Worm (Caenorhabditis elegans) whole organism, L4 larva: ENCODE results near the gene C03A3.9.
A peak's percentile ranks its signal among the peaks of the same experiment; 100 is the strongest.

Experiments
- D1046.2 ChIP-seq: fragments of 200-800 bp; sonication (Bioruptor generic); IDR thresholded peaks from 2 replicates; pipeline ENCODE4 v1.3.6; 2022; ENCODE audit warnings: missing genetic modification characterization, missing compliant biosample characterization
- F49E8.2 ChIP-seq: sonication (generic microtip); optimal IDR thresholded peaks from 2 replicates; lab custom pipeline; 2016; ENCODE audit warnings: missing compliant biosample characterization, mild to moderate bottlenecking, missing genetic modification characterization, borderline replicate concordance
- ZK337.2 ChIP-seq: fragments of 200-800 bp; sonication (Bioruptor generic); IDR thresholded peaks from 2 replicates; pipeline ENCODE4 v1.3.6; 2022; ENCODE audit warnings: missing genetic modification reagents, missing genetic modification characterization, missing compliant biosample characterization
- ZK546.5 ChIP-seq, 2 experiments: sonication (generic microtip); optimal IDR thresholded peaks; 2 replicates each; lab custom pipeline; 2017; ENCODE audit warnings: missing biosample characterization in 2 of 2, missing genetic modification characterization in 2 of 2
- aha-1 ChIP-seq: fragments of 150-350 bp; peaks from one replicate; lab custom pipeline; 2014; ENCODE audit warnings: missing biosample characterization, missing genetic modification characterization
- aly-2 ChIP-seq: sonication (generic microtip); optimal IDR thresholded peaks from 2 replicates; lab custom pipeline; 2018; ENCODE audit warnings: missing biosample characterization, missing genetic modification characterization
- ceh-20 ChIP-seq: fragments of 200-800 bp; sonication (Bioruptor generic); IDR thresholded peaks from 2 replicates; pipeline ENCODE4 v1.3.6; 2022; ENCODE audit warnings: missing genetic modification reagents, missing genetic modification characterization, missing compliant biosample characterization
- ceh-44 ChIP-seq: fragments of 200-800 bp; sonication (Bioruptor generic); IDR thresholded peaks from 2 replicates; pipeline ENCODE4 v1.3.6; 2022; ENCODE audit warnings: missing genetic modification reagents, missing genetic modification characterization, missing compliant biosample characterization
- ceh-62 ChIP-seq: sonication (generic microtip); optimal IDR thresholded peaks from 2 replicates; lab custom pipeline; 2017; ENCODE audit warnings: missing biosample characterization, missing genetic modification characterization
- cey-2 ChIP-seq: sonication (generic microtip); optimal IDR thresholded peaks from 3 replicates; lab custom pipeline; 2017; ENCODE audit warnings: missing genetic modification characterization, mild to moderate bottlenecking, missing compliant biosample characterization, antibody characterized with exemption, borderline replicate concordance; ENCODE audit not compliant: insufficient read depth
- daf-12 ChIP-seq: fragments of 150-350 bp; optimal IDR thresholded peaks from 2 replicates; lab custom pipeline; 2014; ENCODE audit warnings: missing biosample characterization, missing genetic modification reagents, missing genetic modification characterization
- dpl-1 ChIP-seq: fragments of 150-350 bp; optimal IDR thresholded peaks from 2 replicates; lab custom pipeline; 2014; ENCODE audit warnings: missing biosample characterization, missing genetic modification reagents, missing genetic modification characterization
- duxl-1 ChIP-seq: sonication (generic microtip); optimal IDR thresholded peaks from 2 replicates; lab custom pipeline; 2016; ENCODE audit warnings: mild to moderate bottlenecking, missing genetic modification characterization, moderate library complexity, missing compliant biosample characterization; ENCODE audit not compliant: poor library complexity
- dve-1 ChIP-seq: sonication (generic microtip); optimal IDR thresholded peaks from 2 replicates; lab custom pipeline; 2017; ENCODE audit warnings: antibody characterized with exemption, mild to moderate bottlenecking, missing genetic modification characterization, missing compliant biosample characterization; ENCODE audit not compliant: insufficient read depth
- gei-8 ChIP-seq: fragments of 200-800 bp; sonication (Bioruptor generic); optimal IDR thresholded peaks from 2 replicates; lab custom pipeline; 2018; ENCODE audit warnings: mild to moderate bottlenecking, missing genetic modification characterization, missing compliant biosample characterization
- hlh-11 ChIP-seq: fragments of 200-800 bp; sonication (Bioruptor generic); optimal IDR thresholded peaks from 2 replicates; lab custom pipeline; 2018; ENCODE audit warnings: mild to moderate bottlenecking, missing genetic modification characterization, missing compliant biosample characterization
- hlh-30 ChIP-seq: sonication (generic microtip); optimal IDR thresholded peaks from 2 replicates; lab custom pipeline; 2017; ENCODE audit warnings: antibody characterized with exemption, mild to moderate bottlenecking, missing genetic modification characterization, missing compliant biosample characterization; ENCODE audit not compliant: insufficient read depth
- hmg-1.1 ChIP-seq: fragments of 200-800 bp; sonication (Bioruptor generic); IDR thresholded peaks from 2 replicates; pipeline ENCODE4 v1.3.6; 2022; ENCODE audit warnings: missing genetic modification reagents, missing genetic modification characterization, missing compliant biosample characterization
- lin-1 ChIP-seq: fragments of 200-800 bp; sonication (Bioruptor generic); IDR thresholded peaks from 2 replicates; pipeline ENCODE4 v1.3.6; 2022; ENCODE audit warnings: missing genetic modification reagents, missing genetic modification characterization, missing compliant biosample characterization
- lin-15B ChIP-seq: fragments of 150-350 bp; sonication (generic microtip); optimal IDR thresholded peaks from 3 replicates; lab custom pipeline; 2014; ENCODE audit warnings: missing biosample characterization, missing genetic modification characterization
- lir-3 ChIP-seq: sonication (generic microtip); optimal IDR thresholded peaks from 2 replicates; lab custom pipeline; 2016; ENCODE audit warnings: mild to moderate bottlenecking, missing genetic modification characterization, missing compliant biosample characterization
- lsy-2 ChIP-seq, 2 experiments: fragments of 150-350 bp in 1 of 2; sonication (generic microtip) in 1 of 2; optimal IDR thresholded peaks; 2 replicates each; lab custom pipeline; 2014 to 2017; ENCODE audit warnings: missing biosample characterization in 2 of 2, missing genetic modification characterization in 2 of 2
- madf-9 ChIP-seq: fragments of 200-800 bp; sonication (Bioruptor generic); conservative IDR thresholded peaks from 2 replicates; pipeline ENCODE4 v1.3.6; 2022; ENCODE audit warnings: missing genetic modification reagents, missing genetic modification characterization, missing compliant biosample characterization
- mep-1 ChIP-seq: fragments of 150-350 bp; sonication (generic microtip); optimal IDR thresholded peaks from 3 replicates; lab custom pipeline; 2014; ENCODE audit warnings: missing biosample characterization, missing genetic modification characterization
- mxl-2 ChIP-seq: fragments of 200-800 bp; sonication (Bioruptor generic); conservative IDR thresholded peaks from 2 replicates; pipeline ENCODE4 v1.3.6; 2022; ENCODE audit warnings: missing genetic modification reagents, missing genetic modification characterization, missing compliant biosample characterization
- mxl-3 ChIP-seq: fragments of 200-800 bp; sonication (Bioruptor generic); optimal IDR thresholded peaks from 2 replicates; lab custom pipeline; 2018; ENCODE audit warnings: mild to moderate bottlenecking, missing genetic modification characterization, missing compliant biosample characterization
- nhr-11 ChIP-seq: fragments of 150-350 bp; optimal IDR thresholded peaks from 2 replicates; lab custom pipeline; 2014; ENCODE audit warnings: missing biosample characterization, missing genetic modification characterization
- nhr-111 ChIP-seq: fragments of 200-800 bp; sonication (Bioruptor generic); optimal IDR thresholded peaks from 2 replicates; lab custom pipeline; 2018; ENCODE audit warnings: mild to moderate bottlenecking, missing genetic modification characterization, missing compliant biosample characterization
- nhr-25 ChIP-seq: sonication (generic microtip); optimal IDR thresholded peaks from 2 replicates; lab custom pipeline; 2017; ENCODE audit warnings: missing genetic modification characterization, mild to moderate bottlenecking, missing compliant biosample characterization, antibody characterized with exemption, moderate library complexity, borderline replicate concordance; ENCODE audit not compliant: insufficient read depth
- nhr-28 ChIP-seq: fragments of 150-350 bp; optimal IDR thresholded peaks from 2 replicates; lab custom pipeline; 2014; ENCODE audit warnings: missing biosample characterization, missing genetic modification characterization
- nhr-48 ChIP-seq: sonication (generic microtip); optimal IDR thresholded peaks from 2 replicates; lab custom pipeline; 2016; ENCODE audit warnings: mild to moderate bottlenecking, missing genetic modification characterization, missing compliant biosample characterization
- nhr-6 ChIP-seq: fragments of 150-350 bp; optimal IDR thresholded peaks from 2 replicates; lab custom pipeline; 2014; ENCODE audit warnings: missing biosample characterization, missing genetic modification characterization
- nhr-76 ChIP-seq: fragments of 150-350 bp; optimal IDR thresholded peaks from 2 replicates; lab custom pipeline; 2014; ENCODE audit warnings: missing biosample characterization, missing genetic modification characterization
- php-3 ChIP-seq: fragments of 200-800 bp; sonication (Bioruptor generic); IDR thresholded peaks from 2 replicates; pipeline ENCODE4 v1.3.6; 2022; ENCODE audit warnings: missing genetic modification reagents, missing genetic modification characterization, missing compliant biosample characterization
- rbr-2 ChIP-seq: sonication (generic microtip); optimal IDR thresholded peaks from 2 replicates; lab custom pipeline; 2016; ENCODE audit warnings: missing genotype, missing genetic modification characterization, missing compliant biosample characterization
- saeg-2 ChIP-seq: fragments of 200-800 bp; sonication (Bioruptor generic); IDR thresholded peaks from 2 replicates; pipeline ENCODE4 v1.3.6; 2022; ENCODE audit warnings: missing genetic modification reagents, missing genetic modification characterization, missing compliant biosample characterization
- sdz-12 ChIP-seq: fragments of 200-800 bp; sonication (Bioruptor generic); optimal IDR thresholded peaks from 2 replicates; lab custom pipeline; 2018; ENCODE audit warnings: mild to moderate bottlenecking, missing genetic modification characterization, missing compliant biosample characterization
- set-16 ChIP-seq: fragments of 200-800 bp; sonication (Bioruptor generic); IDR thresholded peaks from 2 replicates; pipeline ENCODE4 v1.3.6; 2022; ENCODE audit warnings: missing genetic modification reagents, missing genetic modification characterization, missing compliant biosample characterization
- skn-1 ChIP-seq: fragments of 150-350 bp; optimal IDR thresholded peaks from 2 replicates; lab custom pipeline; 2014; ENCODE audit warnings: missing biosample characterization, missing genetic modification characterization
- snpc-1.2 ChIP-seq: fragments of 200-800 bp; sonication (Bioruptor generic); IDR thresholded peaks from 2 replicates; pipeline ENCODE4 v1.3.6; 2022; ENCODE audit warnings: missing genetic modification reagents, missing genetic modification characterization, missing compliant biosample characterization
- tra-1 ChIP-seq: fragments of 200-800 bp; sonication (Bioruptor generic); IDR thresholded peaks from 2 replicates; pipeline ENCODE4 v1.3.6; 2022; ENCODE audit warnings: missing genetic modification reagents, missing genetic modification characterization, missing compliant biosample characterization
- unc-130 ChIP-seq: sonication (generic microtip); optimal IDR thresholded peaks from 2 replicates; lab custom pipeline; 2016; ENCODE audit warnings: missing genetic modification reagents, missing genetic modification characterization, missing compliant biosample characterization
- zag-1 ChIP-seq: fragments of 150-350 bp; optimal IDR thresholded peaks from 2 replicates; lab custom pipeline; 2014; ENCODE audit warnings: missing biosample characterization, missing genetic modification characterization
- zip-11 ChIP-seq: fragments of 200-800 bp; sonication (Bioruptor generic); IDR thresholded peaks from 2 replicates; pipeline ENCODE4 v1.3.6; 2022; ENCODE audit warnings: missing genetic modification characterization, missing compliant biosample characterization

The C03A3.9 gene

DNA sequence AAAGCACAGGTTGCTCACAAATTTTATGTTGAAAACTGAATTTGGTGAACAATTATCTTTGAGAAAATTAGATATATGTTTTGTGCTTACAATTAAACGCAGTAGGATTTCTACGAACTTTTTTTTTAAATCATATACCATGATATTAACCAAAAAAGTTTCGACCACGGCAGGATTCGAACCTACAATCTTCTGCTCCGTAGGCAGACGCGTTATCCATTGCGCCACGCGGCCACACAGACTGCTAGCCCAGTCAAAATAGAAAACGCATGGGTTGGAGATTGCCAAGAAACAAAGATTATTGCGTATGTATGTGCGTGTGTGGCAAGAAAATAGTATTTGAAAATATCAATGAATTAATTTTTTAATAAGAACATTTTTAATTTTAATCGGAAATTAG, 14.4 kb upstream of the C03A3.9 start (continued):
- peak; percentile 86 for TF ChIP-seq snpc-1.2 (GFP tag; lab: Robert Waterston, UW)
- TF ChIP-seq nhr-28 (tag; lab: Kevin White, UChicago), result peak; percentile 25
- TF ChIP-seq nhr-48, result peak; percentile 48
- TF ChIP-seq daf-12, result no peak
- peak; percentile 52 for TF ChIP-seq lir-3 (tag; lab: Kevin White, UChicago)
- peak; percentile 65 for TF ChIP-seq gei-8 (GFP tag; lab: Kevin White, UChicago)
- TF ChIP-seq nhr-111 (GFP tag; lab: Kevin White, UChicago), result peak; percentile 59
- TF ChIP-seq ceh-44 (GFP tag; lab: Robert Waterston, UW), result peak; percentile 33; the same call in 1 of the 2 replicates
- TF ChIP-seq zip-11 (GFP tag; lab: Robert Waterston, UW), result no peak
- TF ChIP-seq skn-1, result no peak
- TF ChIP-seq D1046.2, result no peak
- peak; percentile 70 for TF ChIP-seq unc-130 (GFP tag; lab: Kevin White, UChicago)
- no peak for TF ChIP-seq zag-1 (tag; lab: Kevin White, UChicago)

DNA sequence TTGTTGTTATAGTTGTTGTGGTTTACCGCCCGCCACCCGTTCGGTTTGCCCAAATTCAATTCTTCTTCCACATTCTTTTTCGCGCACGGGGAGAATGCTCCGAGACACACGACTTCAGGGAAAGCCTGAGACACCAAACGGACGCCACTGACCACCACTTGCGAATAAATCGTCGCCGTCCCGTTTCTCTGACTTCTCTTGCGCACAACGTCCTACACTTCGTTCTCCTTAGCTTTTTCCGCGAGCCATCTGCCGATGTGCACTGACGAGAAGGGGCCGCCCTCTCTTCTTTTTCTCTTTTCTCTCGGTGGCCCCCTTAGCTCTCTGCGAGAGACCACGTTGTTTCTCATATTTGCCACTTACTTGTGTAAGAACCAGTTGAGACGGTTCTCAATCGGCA, 9.7 kb upstream of the C03A3.9 start, which contains the start of gene C03A3.1:
TSS of gene C03A3.1 (plus strand) at position 291 of the 400 bp plus-strand sequence.
- TF ChIP-seq saeg-2 (GFP tag; lab: Robert Waterston, UW), result 0 out of 2 replicates have a peak, but pooled peaks have one; percentile 9
- peak; percentile 50 for TF ChIP-seq set-16 (GFP tag; lab: Robert Waterston, UW)
- no peak for TF ChIP-seq ZK546.5 (tag; optimal IDR thresholded peaks at IDR 0.05; lab: Kevin White, UChicago)
- TF ChIP-seq ceh-44 (GFP tag; lab: Robert Waterston, UW), result no peak
- peak; percentile 51; the same call in 1 of the 2 replicates for TF ChIP-seq hmg-1.1 (GFP tag; lab: Robert Waterston, UW)
- TF ChIP-seq zag-1 (tag; lab: Kevin White, UChicago), result no peak
- peak in 1 of 2 experiments; percentile 16 for TF ChIP-seq lsy-2 (tag; optimal IDR thresholded peaks at IDR 0.05; lab: Kevin White, UChicago)
- TF ChIP-seq lin-1 (GFP tag; lab: Robert Waterston, UW), result no peak
- TF ChIP-seq hlh-30 (tag; lab: Kevin White, UChicago), result peak; percentile 17
- peak; percentile 48 for TF ChIP-seq rbr-2 (tag; lab: Kevin White, UChicago)
- TF ChIP-seq ceh-20 (GFP tag; lab: Robert Waterston, UW), result no peak

DNA sequence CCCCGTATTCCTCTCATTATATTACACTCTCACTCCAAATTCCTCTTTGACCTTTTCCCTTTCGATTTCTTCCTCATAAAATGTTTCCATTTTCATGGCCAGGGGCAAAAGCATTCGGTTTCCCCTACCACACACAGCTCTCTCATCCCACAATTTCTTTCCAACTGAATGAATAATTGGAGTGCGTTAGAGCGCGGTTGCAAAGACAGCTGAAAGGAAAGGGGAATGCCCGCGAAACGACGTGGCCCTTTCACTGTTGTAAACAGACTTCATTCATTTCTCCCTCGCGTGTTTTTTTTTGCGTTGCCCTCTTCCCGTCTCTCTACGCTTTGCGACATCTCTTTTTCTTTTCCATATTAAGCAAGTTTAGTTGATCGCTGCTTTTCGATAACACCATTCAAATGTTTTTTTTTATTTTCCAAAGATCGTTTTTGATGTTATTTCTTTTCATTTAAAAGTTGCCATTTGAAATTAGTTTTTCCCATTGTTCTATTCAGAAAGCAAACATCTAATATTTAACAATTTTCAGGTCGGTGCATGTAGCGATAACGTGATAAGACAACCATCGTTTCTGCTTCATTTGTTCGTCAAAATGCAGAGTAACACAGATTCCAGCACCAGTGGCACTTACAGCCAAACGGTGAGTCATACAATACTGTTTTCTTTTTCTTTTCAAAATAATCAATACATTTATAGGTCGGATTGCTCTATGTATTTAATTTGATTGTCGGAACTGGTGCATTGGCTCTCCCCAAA, 4.3 kb upstream of the C03A3.9 start, which contains the start of gene C03A3.2:
TSS of gene C03A3.2 (plus strand) at position 530 of the 756 bp plus-strand sequence.
- TF ChIP-seq dpl-1 (GFP tag; lab: Kevin White, UChicago), result peak; percentile 70
- TF ChIP-seq hlh-11 (tag; lab: Kevin White, UChicago), result peak; percentile 89
- no peak for TF ChIP-seq ceh-20 (GFP tag; lab: Robert Waterston, UW)
- TF ChIP-seq sdz-12 (GFP tag; lab: Kevin White, UChicago), result no peak
- TF ChIP-seq ZK337.2 (GFP tag; lab: Robert Waterston, UW), result no peak
- peak; percentile 64 for TF ChIP-seq nhr-6 (tag; lab: Kevin White, UChicago)
- no peak for TF ChIP-seq php-3 (GFP tag; lab: Robert Waterston, UW)
- TF ChIP-seq mep-1 (tag; lab: Kevin White, UChicago), result peak; percentile 83
- no peak for TF ChIP-seq duxl-1 (tag; lab: Kevin White, UChicago)
- TF ChIP-seq mxl-3 (GFP tag; lab: Kevin White, UChicago), result peak; percentile 82
- TF ChIP-seq dve-1 (tag; lab: Kevin White, UChicago), result no peak
- TF ChIP-seq lin-1 (GFP tag; lab: Robert Waterston, UW), result no peak
- no peak for TF ChIP-seq lir-3 (tag; lab: Kevin White, UChicago)
- no peak for TF ChIP-seq nhr-76 (tag; lab: Kevin White, UChicago)
- peak; percentile 55 for TF ChIP-seq nhr-11
- TF ChIP-seq hmg-1.1 (GFP tag; lab: Robert Waterston, UW), result peak; percentile 70; the same call in 1 of the 2 replicates
- TF ChIP-seq lin-15B (tag; lab: Kevin White, UChicago), result no peak
- TF ChIP-seq nhr-28 (tag; lab: Kevin White, UChicago), result peak; percentile 21
- no peak for TF ChIP-seq mxl-2 (GFP tag; lab: Robert Waterston, UW)
- TF ChIP-seq nhr-25 (tag; lab: Kevin White, UChicago), result peak; percentile 40
- no peak for TF ChIP-seq cey-2
- no peak for TF ChIP-seq ceh-62 (tag; lab: Kevin White, UChicago)
- peak; percentile 58 for TF ChIP-seq aha-1 (tag; lab: Kevin White, UChicago)
- no peak for TF ChIP-seq skn-1
- no peak for TF ChIP-seq aly-2
- TF ChIP-seq tra-1 (GFP tag; lab: Robert Waterston, UW), result no peak
- TF ChIP-seq rbr-2 (tag; lab: Kevin White, UChicago), result peak; percentile 83
- 0 out of 2 replicates have a peak, but pooled peaks have one; percentile 6 for TF ChIP-seq madf-9 (GFP tag; lab: Robert Waterston, UW)
- no peak for TF ChIP-seq zag-1 (tag; lab: Kevin White, UChicago)
- no peak for TF ChIP-seq F49E8.2 (tag; lab: Kevin White, UChicago)
